Worm (Caenorhabditis elegans): Measurements from ENCODE around the gene har-1.
A peak's percentile ranks its signal among the peaks of the same experiment; 100 is the strongest.

The har-1 gene

ce11 chrIII:4166745-4167144, 14.9 kb downstream of the har-1 start, which contains the start of gene rnf-5:
rnf-5 (minus strand) TSS chrIII:4166845.
- TF ChIP-seq mdl-1 (tag; optimal IDR thresholded peaks at IDR 0.05) (no peak), nhr-11 (tag; optimal IDR thresholded peaks at IDR 0.05) (no peak), grh-1 (GFP tag; IDR thresholded peaks at IDR 0.05) (no peak), C04F5.9 (tag; optimal IDR thresholded peaks at IDR 0.05) (no peak), lin-39 (tag; optimal IDR thresholded peaks at IDR 0.05) (no peak), zag-1 (tag; optimal IDR thresholded peaks at IDR 0.05) (no peak), lin-14 (GFP tag; optimal IDR thresholded peaks at IDR 0.05) (no peak), hlh-4 (tag; optimal IDR thresholded peaks at IDR 0.05) (no peak), ces-1 (GFP tag; optimal IDR thresholded peaks at IDR 0.05) (no peak), dpl-1 (GFP tag; optimal IDR thresholded peaks at IDR 0.05) (no peak), pqm-1 (tag; optimal IDR thresholded peaks at IDR 0.05) (no peak), unc-30 (tag; optimal IDR thresholded peaks at IDR 0.05) (no peak), nhr-47 (tag; optimal IDR thresholded peaks at IDR 0.05) (no peak), rnt-1 (tag; optimal IDR thresholded peaks at IDR 0.05) (no peak), tlp-1 (tag; optimal IDR thresholded peaks at IDR 0.05) (no peak)

ce11 chrIII:4168665-4169064, 16.8 kb downstream of the har-1 start, which contains the start of gene ccdc-55:
ccdc-55 (minus strand) TSS chrIII:4168765.
- TF ChIP-seq tlp-1 (tag; optimal IDR thresholded peaks at IDR 0.05), result no peak
- TF ChIP-seq ces-1 (GFP tag; optimal IDR thresholded peaks at IDR 0.05), result no peak
- TF ChIP-seq mdl-1 (tag; optimal IDR thresholded peaks at IDR 0.05), result no peak
- TF ChIP-seq lir-3 (tag; optimal IDR thresholded peaks at IDR 0.05; ENCODE audit: poor library complexity), result no peak
- no peak for TF ChIP-seq rnt-1 (tag; optimal IDR thresholded peaks at IDR 0.05)

- TF ChIP-seq grh-1 (GFP tag; IDR thresholded peaks at IDR 0.05) (peak; percentile 47), C16A3.4 (tag; optimal IDR thresholded peaks at IDR 0.05) (peak; percentile 58), nhr-20 (tag; optimal IDR thresholded peaks at IDR 0.05) (peak; percentile 64), unc-62 (GFP tag; optimal IDR thresholded peaks at IDR 0.05) (no peak), lin-35 (GFP tag; optimal IDR thresholded peaks at IDR 0.05) (peak in 1 of 2 experiments; percentile 72), zag-1 (tag; optimal IDR thresholded peaks at IDR 0.05) (no peak), fos-1 (tag; optimal IDR thresholded peaks at IDR 0.05) (no peak), alr-1 (tag; optimal IDR thresholded peaks at IDR 0.05; ENCODE audit: borderline replicate concordance) (no peak), snpc-4 (tag; optimal IDR thresholded peaks at IDR 0.05) (peak; percentile 75), ceh-63 (GFP tag; optimal IDR thresholded peaks at IDR 0.05) (no peak), fkh-4 (tag; optimal IDR thresholded peaks at IDR 0.05; ENCODE audit: borderline replicate concordance) (no peak), pax-3 (tag; optimal IDR thresholded peaks at IDR 0.05) (no peak), ceh-82 (tag; optimal IDR thresholded peaks at IDR 0.05) (peak; percentile 26 to 64 (median 34)), unc-86 (tag; optimal IDR thresholded peaks at IDR 0.05) (peak; percentile 42), rnt-1 (tag; optimal IDR thresholded peaks at IDR 0.05) (peak; percentile 88), ceh-8 (GFP tag; optimal IDR thresholded peaks at IDR 0.05) (no peak), mdl-1 (tag; optimal IDR thresholded peaks at IDR 0.05) (peak in 1 of 2 experiments; percentile 43), ztf-4 (tag; optimal IDR thresholded peaks at IDR 0.05) (peak; percentile 51), ceh-90 (tag; optimal IDR thresholded peaks at IDR 0.05) (no peak), nhr-76 (tag; optimal IDR thresholded peaks at IDR 0.05) (no peak), C04F5.9 (tag; optimal IDR thresholded peaks at IDR 0.05) (peak; percentile 21), hpl-2 (GFP tag; optimal IDR thresholded peaks at IDR 0.05) (peak; percentile 89), nhr-90 (tag; optimal IDR thresholded peaks at IDR 0.05; ENCODE audit: poor library complexity) (peak; percentile 79), nhr-47 (tag; optimal IDR thresholded peaks at IDR 0.05) (peak; percentile 76), fkh-8 (tag; optimal IDR thresholded peaks at IDR 0.05) (peak; percentile 40), mab-9 (GFP tag; IDR thresholded peaks at IDR 0.05) (0 out of 2 replicates have a peak, but pooled peaks have one; percentile 23), snu-23 (GFP tag; optimal IDR thresholded peaks at IDR 0.05) (peak; percentile 75), C34B4.2 (tag; optimal IDR thresholded peaks at IDR 0.05) (no peak), elt-2 (tag; optimal IDR thresholded peaks at IDR 0.05) (peak; percentile 28), egl-27 (tag; optimal IDR thresholded peaks at IDR 0.05) (no peak), sup-37 (GFP tag; optimal IDR thresholded peaks at IDR 0.05) (no peak), pag-3 (tag; optimal IDR thresholded peaks at IDR 0.05; ENCODE audit: borderline replicate concordance, insufficient read depth) (no peak), ceh-88 (GFP tag; IDR thresholded peaks at IDR 0.05) (no peak), unc-30 (tag; optimal IDR thresholded peaks at IDR 0.05) (no peak), mef-2 (tag; optimal IDR thresholded peaks at IDR 0.05) (no peak), lin-14 (GFP tag; optimal IDR thresholded peaks at IDR 0.05) (no peak), sox-4 (tag; optimal IDR thresholded peaks at IDR 0.05) (no peak), irx-1 (tag; optimal IDR thresholded peaks at IDR 0.05) (peak; percentile 58)
Measured at ce11 chrIII:4170903-4171377, 19.1 kb downstream of the har-1 start, which contains the start of the genes rnf-121 and C16C10.4. rnf-121 (minus strand) TSS chrIII:4170953. C16C10.4 (plus strand) TSS chrIII:4171336.
